Comparison of ENCODE assay signal across 2 fruit fly cellular contexts in the genomic region with DNA sequence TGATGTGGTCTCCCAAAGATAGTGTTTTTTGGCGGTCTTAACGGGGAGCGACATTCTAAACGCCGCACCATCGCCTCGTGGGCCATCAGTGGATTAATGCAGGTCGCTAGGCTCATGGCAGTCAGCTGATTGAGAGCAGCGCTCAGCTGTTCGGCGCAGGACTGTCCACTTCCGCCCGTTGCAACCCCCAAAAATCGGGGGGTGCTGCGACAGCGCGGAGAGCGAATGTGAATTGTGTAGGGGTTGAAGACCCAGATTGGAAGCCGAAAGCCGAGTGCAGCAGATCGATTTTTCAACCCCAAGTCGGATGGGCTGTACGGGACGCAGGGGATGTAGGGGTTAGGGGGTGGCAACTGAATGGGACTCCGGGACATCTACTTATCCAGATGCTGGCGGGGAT.
TF ChIP-seq lines count a peak whose summit lies in the region.

No protein-coding gene starts in this region.

- no peak for TF ChIP-seq CTCF in whole organism, embryonic (GFP tag; optimal IDR thresholded peaks at IDR 0.05; lab: Kevin White, UChicago)

TF ChIP-seq in whole organism, embryonic, 481 proteins besides CTCF, POLR2A, EP300 and RAD21 (continues in another document):
- no peak for TF ChIP-seq Hsf (GFP tag; optimal IDR thresholded peaks at IDR 0.05; lab: Kevin White, UChicago)
- no peak for TF ChIP-seq bsh (GFP tag; optimal IDR thresholded peaks at IDR 0.05; lab: Kevin White, UChicago)
- TF ChIP-seq p53 (GFP tag; optimal IDR thresholded peaks at IDR 0.05; lab: Kevin White, UChicago), result no peak
- TF ChIP-seq CG18262 (tag; optimal IDR thresholded peaks at IDR 0.05; lab: Kevin White, UChicago), result no peak
- no peak for TF ChIP-seq bcd (GFP tag; optimal IDR thresholded peaks at IDR 0.05; lab: Kevin White, UChicago)
- no peak for TF ChIP-seq org-1 (GFP tag; optimal IDR thresholded peaks at IDR 0.05; lab: Kevin White, UChicago)
- TF ChIP-seq onecut (GFP tag; IDR thresholded peaks at IDR 0.05; lab: Robert Waterston, UW), result peak; percentile 98
- no peak for TF ChIP-seq ranshi (GFP tag; IDR thresholded peaks at IDR 0.05; lab: Robert Waterston, UW)
- no peak for TF ChIP-seq mam (GFP tag; optimal IDR thresholded peaks at IDR 0.05; lab: Kevin White, UChicago)
- no peak for TF ChIP-seq pnt (GFP tag; optimal IDR thresholded peaks at IDR 0.05; lab: Kevin White, UChicago)
- TF ChIP-seq inv (GFP tag; IDR thresholded peaks at IDR 0.05; lab: Robert Waterston, UW; ENCODE audit: partially characterized antibody), result no peak
- TF ChIP-seq slbo (GFP tag; IDR thresholded peaks at IDR 0.05; lab: Robert Waterston, UW), result no peak
- no peak for TF ChIP-seq CG4360 (GFP tag; IDR thresholded peaks at IDR 0.05; lab: Robert Waterston, UW)
- peak; percentile 74 for TF ChIP-seq ewg (GFP tag; optimal IDR thresholded peaks at IDR 0.05; lab: Kevin White, UChicago)
- TF ChIP-seq CG3281 (GFP tag; optimal IDR thresholded peaks at IDR 0.05; lab: Kevin White, UChicago), result no peak
- TF ChIP-seq gfzf (GFP tag; optimal IDR thresholded peaks at IDR 0.05; lab: Kevin White, UChicago), result no peak
- TF ChIP-seq CG15696 (tag; optimal IDR thresholded peaks at IDR 0.05; lab: Kevin White, UChicago), result no peak
- peak; percentile 39 for TF ChIP-seq sens (GFP tag; lab: Kevin White, UChicago)
- no peak for TF ChIP-seq Dp (GFP tag; optimal IDR thresholded peaks at IDR 0.05; lab: Kevin White, UChicago)
- no peak for TF ChIP-seq Hmx (GFP tag; optimal IDR thresholded peaks at IDR 0.05; lab: Kevin White, UChicago)
- TF ChIP-seq Six4 (GFP tag; optimal IDR thresholded peaks at IDR 0.05; lab: Kevin White, UChicago), result no peak
- TF ChIP-seq vfl (GFP tag; optimal IDR thresholded peaks at IDR 0.05; lab: Kevin White, UChicago), result no peak
- TF ChIP-seq corto (GFP tag; optimal IDR thresholded peaks at IDR 0.05; lab: Kevin White, UChicago), result no peak
- no peak for TF ChIP-seq CG12104 (GFP tag; optimal IDR thresholded peaks at IDR 0.05; lab: Kevin White, UChicago)
- no peak for TF ChIP-seq bbx (GFP tag; IDR thresholded peaks at IDR 0.05; lab: Robert Waterston, UW; ENCODE audit: partially characterized antibody)
- TF ChIP-seq CG4328 (GFP tag; optimal IDR thresholded peaks at IDR 0.05; lab: Kevin White, UChicago), result no peak
- TF ChIP-seq danr (GFP tag; IDR thresholded peaks at IDR 0.05; lab: Robert Waterston, UW), result no peak
- TF ChIP-seq CG13287 (GFP tag; IDR thresholded peaks at IDR 0.05; lab: Robert Waterston, UW; ENCODE audit: partially characterized antibody), result 0 out of 2 replicates have a peak, but pooled peaks have one; percentile 6
- no peak for TF ChIP-seq cwo (GFP tag; optimal IDR thresholded peaks at IDR 0.05; lab: Kevin White, UChicago)
- no peak for TF ChIP-seq CG10462 (GFP tag; optimal IDR thresholded peaks at IDR 0.05; lab: Kevin White, UChicago)
- TF ChIP-seq CG9817 (tag; optimal IDR thresholded peaks at IDR 0.05; lab: Kevin White, UChicago), result no peak
- TF ChIP-seq Trl (optimal IDR thresholded peaks at IDR 0.05; lab: Kevin White, UChicago), result no peak
- no peak for TF ChIP-seq Trl (GFP tag; optimal IDR thresholded peaks at IDR 0.05; lab: Kevin White, UChicago)
- TF ChIP-seq pzg (GFP tag; optimal IDR thresholded peaks at IDR 0.05; lab: Kevin White, UChicago), result peak; percentile 26
- no peak for TF ChIP-seq CG16779 (GFP tag; IDR thresholded peaks at IDR 0.05; lab: Robert Waterston, UW)
- no peak for TF ChIP-seq nau (GFP tag; optimal IDR thresholded peaks at IDR 0.05; lab: Kevin White, UChicago)
- no peak for TF ChIP-seq ac (GFP tag; optimal IDR thresholded peaks at IDR 0.05; lab: Kevin White, UChicago)
- TF ChIP-seq slou (GFP tag; optimal IDR thresholded peaks at IDR 0.05; lab: Kevin White, UChicago), result no peak
- TF ChIP-seq Ets65A (GFP tag; lab: Kevin White, UChicago), result peak; percentile 84
- TF ChIP-seq CG10979 (tag; optimal IDR thresholded peaks at IDR 0.05; lab: Kevin White, UChicago), result no peak
- no peak for TF ChIP-seq sisA (GFP tag; IDR thresholded peaks at IDR 0.05; lab: Robert Waterston, UW)
- no peak for TF ChIP-seq eve (GFP tag; optimal IDR thresholded peaks at IDR 0.05; lab: Kevin White, UChicago)
- TF ChIP-seq CG14050 (GFP tag; IDR thresholded peaks at IDR 0.05; lab: Robert Waterston, UW), result no peak
- no peak for TF ChIP-seq pan (optimal IDR thresholded peaks at IDR 0.05; lab: Kevin White, UChicago)
- no peak for TF ChIP-seq pan (GFP tag; optimal IDR thresholded peaks at IDR 0.05 in 1 of 2, IDR thresholded peaks at IDR 0.05 in 1 of 2)
- no peak for TF ChIP-seq ro (GFP tag; IDR thresholded peaks at IDR 0.05; lab: Robert Waterston, UW)

TF ChIP-seq in whole organism, prepupa, 60 proteins besides CTCF, POLR2A, EP300 and RAD21:
- no peak for TF ChIP-seq CG11902 (GFP tag; optimal IDR thresholded peaks at IDR 0.05; lab: Kevin White, UChicago)
- TF ChIP-seq Hr39 (GFP tag; optimal IDR thresholded peaks at IDR 0.05; lab: Kevin White, UChicago), result no peak
- 0 out of 3 replicates have a peak, but pooled peaks have one; percentile 17 for TF ChIP-seq CG6163 (GFP tag; IDR thresholded peaks at IDR 0.05; lab: Robert Waterston, UW)
- TF ChIP-seq CG6854 (GFP tag; optimal IDR thresholded peaks at IDR 0.05; lab: Kevin White, UChicago), result no peak
